Fruit fly (Drosophila melanogaster) Kc167 (cell line): ENCODE results near the gene d-cup.

Experiments used
- Myc ChIP-seq: fragments of >200 bp; optimal IDR thresholded peaks from 2 replicates; lab custom pipeline; 2017; ENCODE audit warnings: missing external identifiers
- Sin3A ChIP-seq: fragments of >200 bp; optimal IDR thresholded peaks from 2 replicates; lab custom pipeline; 2018; ENCODE audit warnings: missing external identifiers
- h ChIP-seq: fragments of >200 bp; optimal IDR thresholded peaks from 3 replicates; lab custom pipeline; 2018; ENCODE audit warnings: missing external identifiers
- insv ChIP-seq: fragments of >200 bp; optimal IDR thresholded peaks from 3 replicates; lab custom pipeline; 2018; ENCODE audit warnings: missing external identifiers
- psq ChIP-seq: fragments of >200 bp; optimal IDR thresholded peaks from 2 replicates; lab custom pipeline; 2017; ENCODE audit warnings: missing external identifiers
- ttk ChIP-seq: sonication (Bioruptor generic); optimal IDR thresholded peaks from 2 replicates; lab custom pipeline; 2017; ENCODE audit warnings: missing external identifiers

The d-cup gene

dm6 chr3R:12891656-12892055 lies at the start of gene d-cup:
Gene d-cup (plus strand): TSS chr3R:12891956.
- TF ChIP-seq Myc (no peak), ttk (lab: Kevin White, UChicago) (no peak), Sin3A (lab: Kevin White, UChicago) (no peak), h (lab: Kevin White, UChicago) (no peak), insv (lab: Kevin White, UChicago) (no peak), psq (lab: Kevin White, UChicago) (no peak)

dm6 chr3R:12848313-12848712 lies 43.4 kb upstream of the d-cup start, which contains the start of gene beat-Va:
Gene beat-Va (minus strand): TSS chr3R:12848419.
- TF ChIP-seq Sin3A (lab: Kevin White, UChicago) = no peak
- no peak for TF ChIP-seq psq (lab: Kevin White, UChicago)
- TF ChIP-seq ttk (lab: Kevin White, UChicago) = no peak
- TF ChIP-seq insv (lab: Kevin White, UChicago) = no peak
- TF ChIP-seq Myc = no peak
- no peak for TF ChIP-seq h (lab: Kevin White, UChicago)

dm6 chr3R:12857527-12857926 lies 34.2 kb upstream of the d-cup start:
- TF ChIP-seq Sin3A (lab: Kevin White, UChicago) (no peak), ttk (lab: Kevin White, UChicago) (no peak), Myc (no peak), insv (lab: Kevin White, UChicago) (no peak), h (lab: Kevin White, UChicago) (no peak), psq (lab: Kevin White, UChicago) (no peak)

DNA sequence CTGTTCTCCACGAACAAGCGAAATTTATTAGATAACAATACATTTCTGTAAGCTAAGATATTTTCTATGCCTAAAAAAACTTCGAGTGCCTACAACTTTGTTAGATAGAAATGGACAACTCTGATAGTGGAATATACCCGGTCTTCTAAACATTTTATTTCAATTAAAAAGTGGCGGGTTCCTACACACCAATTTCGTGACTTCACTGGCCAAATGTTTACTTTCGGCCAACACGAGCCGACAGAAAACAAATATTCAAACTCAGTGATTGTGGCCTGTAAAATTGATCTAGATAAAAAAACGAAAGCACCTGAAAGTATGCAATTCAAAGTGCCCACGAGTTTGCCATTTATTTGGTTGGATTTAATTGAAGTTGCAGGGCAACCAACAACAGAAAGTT lies 33.7 kb upstream of the d-cup start:
- TF ChIP-seq Myc (no peak), Sin3A (lab: Kevin White, UChicago) (no peak)

dm6 chr3R:12859146-12859545 lies 32.6 kb upstream of the d-cup start, which contains the start of gene CG10126:
Gene CG10126 (minus strand): TSS chr3R:12859246.
- TF ChIP-seq Sin3A (lab: Kevin White, UChicago) (no peak), h (lab: Kevin White, UChicago) (no peak), insv (lab: Kevin White, UChicago) (no peak), ttk (lab: Kevin White, UChicago) (no peak), Myc (no peak), psq (lab: Kevin White, UChicago) (no peak)

DNA sequence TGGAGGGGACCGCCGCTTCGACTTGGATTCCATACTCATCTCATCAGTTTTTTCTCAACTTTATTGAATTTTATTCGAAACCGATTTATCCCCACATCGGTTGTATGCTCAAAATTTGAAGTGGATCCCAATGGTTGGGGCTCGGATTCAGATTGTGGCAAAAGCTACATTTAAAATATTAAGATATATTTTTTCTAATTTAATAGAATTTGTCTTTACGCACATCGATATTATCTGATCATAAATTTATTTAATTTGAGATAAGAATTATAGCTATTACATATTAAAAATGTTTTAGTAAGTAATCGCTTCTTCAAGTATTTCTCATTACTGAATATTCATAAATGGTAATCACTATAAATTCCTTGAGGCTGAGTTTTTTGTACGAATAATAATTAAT lies 19.4 kb downstream of the d-cup start, which contains the start of gene CG10909:
TSS of gene CG10909 (minus strand) at position 101 of the 400 bp plus-strand sequence.
- TF ChIP-seq insv (lab: Kevin White, UChicago) (no peak), psq (lab: Kevin White, UChicago) (no peak)

- no peak for TF ChIP-seq psq (lab: Kevin White, UChicago)
- TF ChIP-seq h (lab: Kevin White, UChicago) = no peak
Measured at dm6 chr3R:12915811-12916210, 24.1 kb downstream of the d-cup start, which contains the start of gene beat-Vb. Gene beat-Vb (plus strand): TSS chr3R:12916056.
